Worm (Caenorhabditis elegans) whole organism, young adult: Measurements from ENCODE around the gene gln-1.

ENCODE experiments used
- Y56A3A.18 ChIP-seq: fragments of 200-800 bp; sonication (Bioruptor generic); IDR thresholded peaks from 2 replicates; pipeline ENCODE4 v1.3.6; 2022; ENCODE audit warnings: missing genetic modification reagents, missing genetic modification characterization, missing compliant biosample characterization
- dpl-1 ChIP-seq: fragments of 150-350 bp; optimal IDR thresholded peaks from 2 replicates; lab custom pipeline; 2014; ENCODE audit warnings: missing biosample characterization, missing genetic modification reagents, missing genetic modification characterization
- let-607 ChIP-seq, 2 experiments: fragments of 200-800 bp in 1 of 2; sonication (Bioruptor generic) in 1 of 2; sonication (generic microtip) in 1 of 2; optimal IDR thresholded peaks; 2 replicates each; lab custom pipeline; 2016 to 2018; ENCODE audit warnings: mild to moderate bottlenecking in 2 of 2, missing compliant biosample characterization in 2 of 2, missing genetic modification characterization in 2 of 2, moderate library complexity in 2 of 2, missing genotype in 1 of 2
- lir-1 ChIP-seq: fragments of 200-800 bp; sonication (Bioruptor generic); conservative IDR thresholded peaks from 2 replicates; pipeline ENCODE4 v1.3.6; 2022; ENCODE audit warnings: missing genetic modification reagents, missing genetic modification characterization, missing compliant biosample characterization

ce11 chrX:6050078-6050477 lies 8.0 kb upstream of the gln-1 start:
- no peak for TF ChIP-seq dpl-1 (GFP tag; lab: Kevin White, UChicago)
- TF ChIP-seq Y56A3A.18 (GFP tag; lab: Robert Waterston, UW), result no peak
- no peak for TF ChIP-seq let-607 (tag; optimal IDR thresholded peaks at IDR 0.05; lab: Kevin White, UChicago)
- TF ChIP-seq lir-1, result no peak
